Worm (Caenorhabditis elegans): ENCODE results near the gene srw-33.

DNA sequence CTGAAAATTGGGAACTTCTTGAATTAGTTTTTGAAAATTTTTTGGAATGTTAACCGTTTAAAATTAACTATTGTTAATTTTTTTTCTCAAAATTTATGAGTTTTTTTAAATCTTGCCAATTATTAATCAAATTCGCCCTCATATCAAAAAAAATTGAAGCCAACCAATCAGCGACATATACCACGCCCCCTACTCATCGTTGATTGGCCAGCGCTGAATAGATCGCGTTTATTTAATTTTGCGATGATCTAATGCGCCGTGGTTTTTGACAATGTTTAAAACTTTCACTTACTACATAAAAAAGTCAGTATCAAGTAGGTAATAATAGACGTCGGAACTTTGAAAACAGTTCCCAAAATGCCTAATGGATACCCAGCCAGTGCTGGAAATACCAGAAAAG, 8.9 kb downstream of the srw-33 start:
- TF ChIP-seq sem-4 (tag; optimal IDR thresholded peaks at IDR 0.05) (no peak), zag-1 (tag; optimal IDR thresholded peaks at IDR 0.05) (no peak), egl-27 (tag; optimal IDR thresholded peaks at IDR 0.05) (no peak), nhr-10 (tag; optimal IDR thresholded peaks at IDR 0.05) (no peak), unc-39 (tag; optimal IDR thresholded peaks at IDR 0.05) (no peak), nhr-237 (tag; optimal IDR thresholded peaks at IDR 0.05) (no peak), alr-1 (tag; optimal IDR thresholded peaks at IDR 0.05) (no peak), nhr-11 (tag; optimal IDR thresholded peaks at IDR 0.05) (no peak), nhr-12 (tag; optimal IDR thresholded peaks at IDR 0.05) (no peak), ceh-16 (tag; optimal IDR thresholded peaks at IDR 0.05) (no peak), aly-2 (tag; optimal IDR thresholded peaks at IDR 0.05) (no peak), skn-1 (tag; optimal IDR thresholded peaks at IDR 0.05) (no peak)
